Worm (Caenorhabditis elegans) whole organism, L4 larva: ENCODE results near the gene asp-17.

ENCODE experiments used
- F44E2.7 ChIP-seq: fragments of 200-800 bp; sonication (Bioruptor generic); IDR thresholded peaks from 2 replicates; pipeline ENCODE4 v2.1.2; 2022; ENCODE audit warnings: missing genetic modification characterization, missing compliant biosample characterization
- Y75B8A.6 ChIP-seq: fragments of 200-800 bp; sonication (Bioruptor generic); IDR thresholded peaks from 2 replicates; pipeline ENCODE4 v1.3.6; 2022; ENCODE audit warnings: missing genetic modification reagents, missing genetic modification characterization, missing compliant biosample characterization
- aha-1 ChIP-seq: fragments of 150-350 bp; peaks from one replicate; lab custom pipeline; 2014; ENCODE audit warnings: missing biosample characterization, missing genetic modification characterization
- arid-1 ChIP-seq: fragments of 200-800 bp; sonication (Bioruptor generic); conservative IDR thresholded peaks from 2 replicates; pipeline ENCODE4 v1.3.6; 2022; ENCODE audit warnings: missing genetic modification reagents, missing genetic modification characterization, missing compliant biosample characterization
- attf-4 ChIP-seq: sonication (generic microtip); optimal IDR thresholded peaks from 3 replicates; lab custom pipeline; 2017; ENCODE audit warnings: missing biosample characterization, missing genetic modification characterization
- ceh-20 ChIP-seq: fragments of 200-800 bp; sonication (Bioruptor generic); IDR thresholded peaks from 2 replicates; pipeline ENCODE4 v1.3.6; 2022; ENCODE audit warnings: missing genetic modification reagents, missing genetic modification characterization, missing compliant biosample characterization
- cey-2 ChIP-seq: sonication (generic microtip); optimal IDR thresholded peaks from 3 replicates; lab custom pipeline; 2017; ENCODE audit warnings: missing genetic modification characterization, mild to moderate bottlenecking, missing compliant biosample characterization, antibody characterized with exemption, borderline replicate concordance; ENCODE audit not compliant: insufficient read depth
- daf-16 ChIP-seq, 3 experiments: sonication (generic microtip); optimal IDR thresholded peaks; 2 replicates each; lab custom pipeline; 2016 to 2017; ENCODE audit warnings: missing genetic modification characterization in 3 of 3, missing genetic modification reagents in 3 of 3, mild to moderate bottlenecking in 2 of 3, missing compliant biosample characterization in 2 of 3, missing biosample characterization in 1 of 3, moderate library complexity in 1 of 3
- dmd-6 ChIP-seq: fragments of 200-800 bp; sonication (Bioruptor generic); IDR thresholded peaks from 2 replicates; pipeline ENCODE4 v1.3.6; 2022; ENCODE audit warnings: missing genetic modification reagents, missing genetic modification characterization, missing compliant biosample characterization
- dve-1 ChIP-seq: sonication (generic microtip); optimal IDR thresholded peaks from 2 replicates; lab custom pipeline; 2017; ENCODE audit warnings: antibody characterized with exemption, mild to moderate bottlenecking, missing genetic modification characterization, missing compliant biosample characterization; ENCODE audit not compliant: insufficient read depth
- egl-43 ChIP-seq: fragments of 200-800 bp; sonication (Bioruptor generic); IDR thresholded peaks from 2 replicates; pipeline ENCODE4 v1.3.6; 2022; ENCODE audit warnings: missing genetic modification reagents, missing genetic modification characterization, missing compliant biosample characterization
- hlh-11 ChIP-seq: fragments of 200-800 bp; sonication (Bioruptor generic); optimal IDR thresholded peaks from 2 replicates; lab custom pipeline; 2018; ENCODE audit warnings: mild to moderate bottlenecking, missing genetic modification characterization, missing compliant biosample characterization
- hlh-30 ChIP-seq: sonication (generic microtip); optimal IDR thresholded peaks from 2 replicates; lab custom pipeline; 2017; ENCODE audit warnings: antibody characterized with exemption, mild to moderate bottlenecking, missing genetic modification characterization, missing compliant biosample characterization; ENCODE audit not compliant: insufficient read depth
- jun-1 ChIP-seq: fragments of 150-350 bp; optimal IDR thresholded peaks from 2 replicates; lab custom pipeline; 2014; ENCODE audit warnings: missing biosample characterization, missing genetic modification reagents, missing genetic modification characterization
- lin-13 ChIP-seq: fragments of 150-350 bp; optimal IDR thresholded peaks from 2 replicates; lab custom pipeline; 2014; ENCODE audit warnings: missing biosample characterization, missing genetic modification reagents, missing genetic modification characterization
- lin-38 ChIP-seq: fragments of 200-800 bp; sonication (Bioruptor generic); IDR thresholded peaks from 2 replicates; pipeline ENCODE4 v1.3.6; 2022; ENCODE audit warnings: missing genetic modification reagents, missing genetic modification characterization, missing compliant biosample characterization
- lsy-2 ChIP-seq, 2 experiments: fragments of 150-350 bp in 1 of 2; sonication (generic microtip) in 1 of 2; optimal IDR thresholded peaks; 2 replicates each; lab custom pipeline; 2014 to 2017; ENCODE audit warnings: missing biosample characterization in 2 of 2, missing genetic modification characterization in 2 of 2
- mep-1 ChIP-seq: fragments of 150-350 bp; sonication (generic microtip); optimal IDR thresholded peaks from 3 replicates; lab custom pipeline; 2014; ENCODE audit warnings: missing biosample characterization, missing genetic modification characterization
- mxl-3 ChIP-seq: fragments of 200-800 bp; sonication (Bioruptor generic); optimal IDR thresholded peaks from 2 replicates; lab custom pipeline; 2018; ENCODE audit warnings: mild to moderate bottlenecking, missing genetic modification characterization, missing compliant biosample characterization
- nhr-10 ChIP-seq: fragments of 150-350 bp; optimal IDR thresholded peaks from 2 replicates; lab custom pipeline; 2014; ENCODE audit warnings: missing biosample characterization, missing genetic modification characterization
- nhr-28 ChIP-seq: fragments of 150-350 bp; optimal IDR thresholded peaks from 2 replicates; lab custom pipeline; 2014; ENCODE audit warnings: missing biosample characterization, missing genetic modification characterization
- nhr-48 ChIP-seq: sonication (generic microtip); optimal IDR thresholded peaks from 2 replicates; lab custom pipeline; 2016; ENCODE audit warnings: mild to moderate bottlenecking, missing genetic modification characterization, missing compliant biosample characterization
- nhr-77 ChIP-seq: fragments of 150-350 bp; optimal IDR thresholded peaks from 2 replicates; lab custom pipeline; 2014; ENCODE audit warnings: missing biosample characterization, missing genetic modification characterization
- php-3 ChIP-seq: fragments of 200-800 bp; sonication (Bioruptor generic); IDR thresholded peaks from 2 replicates; pipeline ENCODE4 v1.3.6; 2022; ENCODE audit warnings: missing genetic modification reagents, missing genetic modification characterization, missing compliant biosample characterization
- pqm-1 ChIP-seq: sonication (generic microtip); optimal IDR thresholded peaks from 2 replicates; lab custom pipeline; 2017; ENCODE audit warnings: missing biosample characterization, missing genetic modification characterization
- saeg-2 ChIP-seq: fragments of 200-800 bp; sonication (Bioruptor generic); IDR thresholded peaks from 2 replicates; pipeline ENCODE4 v1.3.6; 2022; ENCODE audit warnings: missing genetic modification reagents, missing genetic modification characterization, missing compliant biosample characterization
- set-16 ChIP-seq: fragments of 200-800 bp; sonication (Bioruptor generic); IDR thresholded peaks from 2 replicates; pipeline ENCODE4 v1.3.6; 2022; ENCODE audit warnings: missing genetic modification reagents, missing genetic modification characterization, missing compliant biosample characterization
- spr-1 ChIP-seq: sonication (generic microtip); optimal IDR thresholded peaks from 2 replicates; lab custom pipeline; 2016; ENCODE audit warnings: mild to moderate bottlenecking, missing genetic modification characterization, missing compliant biosample characterization
- tra-1 ChIP-seq: fragments of 200-800 bp; sonication (Bioruptor generic); IDR thresholded peaks from 2 replicates; pipeline ENCODE4 v1.3.6; 2022; ENCODE audit warnings: missing genetic modification reagents, missing genetic modification characterization, missing compliant biosample characterization
- unc-62 ChIP-seq, 3 experiments: fragments of 150-350 bp in 1 of 3; sonication (generic microtip); optimal IDR thresholded peaks in 2 of 3; peaks in 1 of 3; 1 replicate in 1 of 3; 2 replicates in 2 of 3; lab custom pipeline; 2014 to 2017; ENCODE audit warnings: missing biosample characterization in 3 of 3, missing genetic modification characterization in 3 of 3, missing genetic modification reagents in 3 of 3, missing genotype in 1 of 3
- zfp-3 ChIP-seq: fragments of 200-800 bp; sonication (Bioruptor generic); conservative IDR thresholded peaks from 2 replicates; pipeline ENCODE4 v1.3.6; 2022; ENCODE audit warnings: missing genetic modification reagents, missing genetic modification characterization, missing compliant biosample characterization
- zip-11 ChIP-seq: fragments of 200-800 bp; sonication (Bioruptor generic); IDR thresholded peaks from 2 replicates; pipeline ENCODE4 v1.3.6; 2022; ENCODE audit warnings: missing genetic modification characterization, missing compliant biosample characterization

asp-17 gene

DNA sequence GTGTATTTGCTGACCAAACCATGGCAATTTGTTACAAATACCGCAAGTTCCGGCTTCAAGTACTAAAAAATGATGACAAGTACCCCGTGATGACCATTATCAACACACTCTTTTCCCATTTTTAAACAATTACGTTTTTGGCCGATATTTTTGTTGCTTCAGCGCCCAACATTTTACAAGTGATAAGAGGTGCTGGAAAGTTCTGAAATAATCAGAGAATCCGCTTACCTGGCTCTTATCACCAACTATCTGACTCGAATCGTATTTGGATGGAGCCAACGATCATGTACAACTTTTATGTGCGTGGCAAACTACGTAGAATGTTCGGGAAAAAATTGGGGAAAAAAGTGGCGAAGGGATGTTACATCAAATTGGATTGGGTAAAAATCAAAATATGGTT, 16.2 kb upstream of the asp-17 start (continued):
- peak; percentile 1 for TF ChIP-seq jun-1 (tag; lab: Kevin White, UChicago)
- TF ChIP-seq hlh-30 (tag; lab: Kevin White, UChicago), result peak; percentile 55

DNA sequence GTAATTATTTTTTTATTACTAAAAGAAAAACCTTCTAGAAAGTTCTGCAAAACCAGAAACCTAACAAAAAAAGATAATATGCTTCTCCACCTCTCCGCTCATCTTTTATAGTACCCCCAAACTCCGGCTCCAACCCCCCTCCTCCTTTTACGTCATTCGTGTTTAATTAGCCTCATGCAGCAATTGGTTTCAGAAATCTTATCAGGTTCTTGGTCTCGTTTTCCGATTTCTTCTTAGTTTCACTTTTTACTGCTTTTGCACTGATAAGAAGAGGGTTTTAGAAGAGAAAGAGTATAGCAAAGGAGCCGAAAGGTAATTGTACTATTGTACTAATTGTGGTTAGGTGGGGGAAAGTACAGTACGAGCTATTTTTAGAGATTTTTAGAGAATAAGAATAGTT, 14.3 kb upstream of the asp-17 start:
- TF ChIP-seq tra-1 (GFP tag; lab: Robert Waterston, UW) (peak; percentile 12; the same call in 1 of the 2 replicates), nhr-77 (tag; lab: Kevin White, UChicago) (peak; percentile 55), egl-43 (no peak), nhr-48 (tag; lab: Kevin White, UChicago) (peak; percentile 8), lsy-2 (tag; optimal IDR thresholded peaks at IDR 0.05; lab: Kevin White, UChicago) (peak in 1 of 2 experiments; percentile 40), lin-13 (GFP tag; lab: Kevin White, UChicago) (peak; percentile 15), dmd-6 (GFP tag; lab: Robert Waterston, UW) (peak; percentile 67), php-3 (GFP tag; lab: Robert Waterston, UW) (0 out of 2 replicates have a peak, but pooled peaks have one; percentile 44), nhr-28 (tag; lab: Kevin White, UChicago) (peak; percentile 62), daf-16 (GFP tag; optimal IDR thresholded peaks at IDR 0.05; lab: Kevin White, UChicago) (no peak), daf-16 (tag; optimal IDR thresholded peaks at IDR 0.05; lab: Kevin White, UChicago) (peak; percentile 67), lin-38 (GFP tag; lab: Robert Waterston, UW) (no peak), saeg-2 (no peak), attf-4 (tag; lab: Kevin White, UChicago) (no peak), hlh-11 (peak; percentile 58), mep-1 (tag; lab: Kevin White, UChicago) (peak; percentile 50), pqm-1 (tag; lab: Kevin White, UChicago) (peak; percentile 57), dve-1 (tag; lab: Kevin White, UChicago) (peak; percentile 93), Y75B8A.6 (no peak)
- TF ChIP-seq, all 104 proteins: peak for 13

DNA sequence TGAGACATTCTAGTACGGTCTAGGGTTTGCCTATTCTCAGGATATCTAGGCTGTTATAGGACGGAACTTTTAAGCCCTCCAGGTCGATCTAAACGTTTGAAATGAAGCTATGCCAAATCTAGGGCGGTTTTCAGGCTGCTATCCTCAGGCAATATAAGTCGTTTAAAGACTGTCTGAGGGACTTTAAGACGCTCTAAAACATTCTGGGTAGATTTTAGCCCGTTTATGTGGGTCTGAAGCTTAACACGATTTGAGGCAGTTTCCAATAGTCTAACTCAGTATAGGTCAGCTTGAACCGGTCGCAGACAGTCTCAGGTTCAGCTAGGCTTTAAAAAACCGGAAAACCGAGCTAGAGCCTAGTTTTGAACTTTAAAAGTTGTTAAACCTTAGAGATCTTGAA, 13.8 kb upstream of the asp-17 start:
- TF ChIP-seq aha-1 (peak; percentile 91), nhr-77 (tag; lab: Kevin White, UChicago) (no peak), unc-62 (GFP tag; optimal IDR thresholded peaks at IDR 0.05 in 1 of 2; lab: Kevin White, UChicago) (peak in 1 of 2 experiments; percentile 56), unc-62 (tag; optimal IDR thresholded peaks at IDR 0.05; lab: Kevin White, UChicago) (no peak), nhr-10 (peak; percentile 11)

DNA sequence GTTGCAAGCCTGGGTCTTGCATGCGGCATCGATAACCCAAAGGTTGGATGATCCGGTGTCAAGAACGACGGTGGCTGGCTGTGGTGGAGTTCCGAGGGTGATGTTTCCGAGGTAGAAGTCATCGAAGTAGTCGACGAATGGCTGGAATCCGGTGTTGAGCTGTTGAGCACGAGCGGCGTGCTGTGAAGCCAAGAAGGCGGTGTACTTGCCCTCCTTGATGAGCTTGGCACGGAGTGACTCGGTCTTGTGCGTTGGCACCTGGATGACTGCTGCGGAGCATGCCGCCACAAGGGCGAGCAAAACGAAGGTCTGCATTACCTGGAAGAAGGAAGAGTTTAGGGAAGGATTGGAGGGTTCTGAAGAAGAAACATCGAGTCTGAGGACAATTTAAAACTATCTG, 13.3 kb upstream of the asp-17 start, which contains the start of gene asp-1:
asp-1 (minus strand) TSS at position 315 of the 400 bp plus-strand sequence.
- TF ChIP-seq F44E2.7 (GFP tag; lab: Robert Waterston, UW), result peak; percentile 68; the same call in 1 of the 2 replicates
- TF ChIP-seq ceh-20 (GFP tag; lab: Robert Waterston, UW), result no peak
- TF ChIP-seq mxl-3 (GFP tag; lab: Kevin White, UChicago), result peak; percentile 26
- TF ChIP-seq set-16 (GFP tag; lab: Robert Waterston, UW), result peak; percentile 49; the same call in 1 of the 2 replicates
- TF ChIP-seq php-3 (GFP tag; lab: Robert Waterston, UW), result 0 out of 2 replicates have a peak, but pooled peaks have one; percentile 25
- TF ChIP-seq zip-11 (GFP tag; lab: Robert Waterston, UW), result no peak
- TF ChIP-seq arid-1 (GFP tag; lab: Robert Waterston, UW), result peak; percentile 63; the same call in 1 of the 2 replicates
- TF ChIP-seq dmd-6 (GFP tag; lab: Robert Waterston, UW), result peak; percentile 7; the same call in 1 of the 2 replicates
- TF ChIP-seq spr-1 (tag; lab: Kevin White, UChicago), result peak; percentile 24
- peak; percentile 41 for TF ChIP-seq lin-13 (GFP tag; lab: Kevin White, UChicago)
- TF ChIP-seq cey-2, result no peak
- no peak for TF ChIP-seq nhr-77 (tag; lab: Kevin White, UChicago)
- TF ChIP-seq egl-43, result peak; percentile 69
- no peak; the same call in 1 of the 2 replicates for TF ChIP-seq zfp-3 (GFP tag; lab: Robert Waterston, UW)
- TF ChIP-seq unc-62 (GFP tag; optimal IDR thresholded peaks at IDR 0.05 in 1 of 2; lab: Kevin White, UChicago), result peak in 1 of 2 experiments; percentile 75
- TF ChIP-seq unc-62 (tag; optimal IDR thresholded peaks at IDR 0.05; lab: Kevin White, UChicago), result no peak
